Fruit fly (Drosophila melanogaster): ENCODE measurements around the gene rho.

Gene rho

DNA sequence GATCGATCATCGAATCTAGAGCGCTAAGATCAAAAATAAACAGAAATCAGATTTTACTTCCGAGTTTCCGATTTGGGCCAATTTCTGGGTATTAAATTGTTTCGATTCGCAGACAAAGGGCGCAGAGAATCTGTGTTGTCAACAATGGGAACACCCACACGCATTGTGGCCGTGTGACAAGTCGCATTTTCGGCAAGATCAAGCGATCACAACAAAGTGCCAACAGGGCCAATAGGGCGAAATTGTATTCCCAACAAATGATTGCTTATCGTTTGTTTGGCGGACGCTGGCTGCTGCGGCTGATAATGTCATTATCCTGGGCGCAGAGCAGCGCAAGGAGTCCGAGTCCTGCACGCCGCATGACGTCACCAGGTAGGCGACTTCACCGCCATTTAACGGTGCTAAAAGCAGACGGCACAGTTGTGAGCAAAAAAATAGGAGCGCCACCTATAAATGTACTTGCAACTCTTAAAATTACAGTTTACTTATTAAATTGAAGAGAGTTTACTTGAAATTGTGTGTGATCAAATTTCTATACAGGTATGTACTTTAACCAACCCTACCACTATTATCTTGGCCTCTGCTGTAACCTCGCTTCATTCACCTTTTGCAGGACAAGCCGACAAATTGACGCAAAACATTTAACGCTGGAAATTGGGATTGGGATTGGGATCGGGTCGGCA is 15.5 kb downstream of the rho start (continued):
- TF ChIP-seq CG18011 (GFP tag; optimal IDR thresholded peaks at IDR 0.05) = no peak
- TF ChIP-seq disco-r (GFP tag; optimal IDR thresholded peaks at IDR 0.05) = peak; percentile 38
- TF ChIP-seq unpg (GFP tag; optimal IDR thresholded peaks at IDR 0.05) = peak; percentile 62
- TF ChIP-seq CG14860 (GFP tag; IDR thresholded peaks at IDR 0.05; ENCODE audit: partially characterized antibody) = no peak
- TF ChIP-seq Adf1 (GFP tag; IDR thresholded peaks at IDR 0.05) = no peak
- no peak for TF ChIP-seq bbx (GFP tag; IDR thresholded peaks at IDR 0.05; ENCODE audit: partially characterized antibody)
- peak; percentile 17 for TF ChIP-seq odd (GFP tag; optimal IDR thresholded peaks at IDR 0.05)
- TF ChIP-seq salm (tag; optimal IDR thresholded peaks at IDR 0.05) = peak; percentile 3
- peak; percentile 40; the same call in 2 of the 4 replicates for TF ChIP-seq Gug (GFP tag; IDR thresholded peaks at IDR 0.05)
- TF ChIP-seq CG12299 (tag; optimal IDR thresholded peaks at IDR 0.05) = no peak
- TF ChIP-seq CG3281 (GFP tag; optimal IDR thresholded peaks at IDR 0.05) = no peak
- no peak for TF ChIP-seq zfh2 (GFP tag; optimal IDR thresholded peaks at IDR 0.05)
- TF ChIP-seq CG6683 (GFP tag; optimal IDR thresholded peaks at IDR 0.05) = no peak
- TF ChIP-seq da (GFP tag; optimal IDR thresholded peaks at IDR 0.05) = no peak
- no peak for TF ChIP-seq cwo (GFP tag; optimal IDR thresholded peaks at IDR 0.05)
- no peak for TF ChIP-seq mld (GFP tag; IDR thresholded peaks at IDR 0.05; ENCODE audit: partially characterized antibody)
- no peak for TF ChIP-seq CG15514 (GFP tag; optimal IDR thresholded peaks at IDR 0.05)
- peak; percentile 28 for TF ChIP-seq CG2116 (GFP tag; optimal IDR thresholded peaks at IDR 0.05)
- TF ChIP-seq CG9727 (GFP tag; optimal IDR thresholded peaks at IDR 0.05) = no peak
- peak; percentile 21 for TF ChIP-seq NC2α (GFP tag; optimal IDR thresholded peaks at IDR 0.05)
- TF ChIP-seq CG12744 (GFP tag; optimal IDR thresholded peaks at IDR 0.05) = peak; percentile 50
- no peak for TF ChIP-seq Dip2 (GFP tag; IDR thresholded peaks at IDR 0.05)
- no peak for TF ChIP-seq CG18764 (GFP tag; optimal IDR thresholded peaks at IDR 0.05)
- TF ChIP-seq ewg (GFP tag; optimal IDR thresholded peaks at IDR 0.05) = peak; percentile 23
- TF ChIP-seq CG3163 (GFP tag; optimal IDR thresholded peaks at IDR 0.05) = no peak
- no peak for TF ChIP-seq ftz-f1 (GFP tag; optimal IDR thresholded peaks at IDR 0.05)
- no peak for TF ChIP-seq PHDP (tag; optimal IDR thresholded peaks at IDR 0.05)
- no peak for TF ChIP-seq Poxn (GFP tag; IDR thresholded peaks at IDR 0.05)
- TF ChIP-seq H15 (GFP tag; IDR thresholded peaks at IDR 0.05) = peak; percentile 37; the same call in 1 of the 3 replicates
- no peak for TF ChIP-seq Meics (GFP tag; optimal IDR thresholded peaks at IDR 0.05)
- peak; percentile 67 for TF ChIP-seq CG31441 (GFP tag; IDR thresholded peaks at IDR 0.05)
- no peak for TF ChIP-seq exex (tag; optimal IDR thresholded peaks at IDR 0.05)
- no peak for TF ChIP-seq Bteb2 (GFP tag; optimal IDR thresholded peaks at IDR 0.05)
- no peak for TF ChIP-seq CG14965 (GFP tag; optimal IDR thresholded peaks at IDR 0.05; ENCODE audit: borderline replicate concordance)
- TF ChIP-seq CG11696 (GFP tag; IDR thresholded peaks at IDR 0.05) = peak; percentile 97
- TF ChIP-seq hb (GFP tag; IDR thresholded peaks at IDR 0.05; ENCODE audit: partially characterized antibody) = no peak
- TF ChIP-seq scrt (GFP tag; optimal IDR thresholded peaks at IDR 0.05) = no peak
- TF ChIP-seq tll (GFP tag; optimal IDR thresholded peaks at IDR 0.05) = peak in 1 of 2 experiments; percentile 88
- TF ChIP-seq CG10979 (tag; optimal IDR thresholded peaks at IDR 0.05) = peak; percentile 74
- peak; percentile 61 for TF ChIP-seq grau (tag; optimal IDR thresholded peaks at IDR 0.05)
- no peak for TF ChIP-seq Dfd (GFP tag; optimal IDR thresholded peaks at IDR 0.05)
- TF ChIP-seq CG15011 (GFP tag; optimal IDR thresholded peaks at IDR 0.05) = no peak
- no peak for TF ChIP-seq CG4854 (GFP tag; optimal IDR thresholded peaks at IDR 0.05)
- TF ChIP-seq trem (tag; optimal IDR thresholded peaks at IDR 0.05) = peak; percentile 58
- no peak for TF ChIP-seq grn (GFP tag; optimal IDR thresholded peaks at IDR 0.05)
- TF ChIP-seq sr (GFP tag; IDR thresholded peaks at IDR 0.05) = no peak
- no peak for TF ChIP-seq Ravus (GFP tag; IDR thresholded peaks at IDR 0.05)
- TF ChIP-seq CG12155 (GFP tag; optimal IDR thresholded peaks at IDR 0.05) = peak; percentile 27
- TF ChIP-seq CG5953 (GFP tag; IDR thresholded peaks at IDR 0.05) = no peak
